Worm (Caenorhabditis elegans): ENCODE measurements around the gene F44E2.3.

The F44E2.3 gene

ce11 chrIII:8845114-8845513 is 16.0 kb upstream of the F44E2.3 start, which contains the start of gene F44E2.6:
Gene F44E2.6, minus strand, starts transcription at chrIII:8845214.
- TF ChIP-seq nhr-12 (tag; optimal IDR thresholded peaks at IDR 0.05) (no peak), flh-1 (GFP tag; optimal IDR thresholded peaks at IDR 0.05) (no peak), lin-13 (tag; optimal IDR thresholded peaks at IDR 0.05) (no peak), lin-32 (GFP tag; optimal IDR thresholded peaks at IDR 0.05) (no peak), nhr-237 (tag; optimal IDR thresholded peaks at IDR 0.05) (no peak), unc-120 (tag; optimal IDR thresholded peaks at IDR 0.05; ENCODE audit: poor library complexity, severe bottlenecking) (no peak), drap-1 (GFP tag; optimal IDR thresholded peaks at IDR 0.05) (no peak), unc-62 (GFP tag; optimal IDR thresholded peaks at IDR 0.05) (no peak), ham-2 (GFP tag; optimal IDR thresholded peaks at IDR 0.05) (no peak), ceh-39 (tag; optimal IDR thresholded peaks at IDR 0.05) (no peak), unc-39 (tag; optimal IDR thresholded peaks at IDR 0.05) (no peak)

DNA sequence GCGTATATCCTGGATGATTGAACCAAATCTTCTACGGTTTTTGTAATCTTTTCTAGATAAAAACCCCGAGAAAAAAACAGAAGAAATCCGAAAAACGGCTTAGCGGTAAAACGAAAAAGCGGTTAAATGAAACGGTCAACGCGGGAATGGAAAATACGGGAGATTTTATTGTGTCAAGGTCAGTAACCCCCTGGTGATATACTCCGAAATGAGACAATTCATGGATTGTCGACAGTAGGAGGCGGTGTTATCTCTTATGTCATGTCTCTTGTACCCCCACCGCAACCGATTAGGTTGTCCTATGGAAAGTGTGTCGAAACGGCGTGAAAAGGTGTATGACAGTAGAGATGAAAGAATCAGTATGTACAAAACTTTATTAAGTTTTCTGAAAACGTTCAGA is 15.0 kb upstream of the F44E2.3 start:
- TF ChIP-seq hlh-1 (tag; optimal IDR thresholded peaks at IDR 0.05) (no peak), pha-4 (tag; optimal IDR thresholded peaks at IDR 0.05) (no peak), ces-1 (GFP tag; optimal IDR thresholded peaks at IDR 0.05) (no peak), M03D4.4 (tag; optimal IDR thresholded peaks at IDR 0.05) (no peak), nhr-12 (tag; optimal IDR thresholded peaks at IDR 0.05) (no peak), unc-62 (GFP tag; optimal IDR thresholded peaks at IDR 0.05) (no peak), blmp-1 (tag; optimal IDR thresholded peaks at IDR 0.05) (no peak), flh-1 (GFP tag; optimal IDR thresholded peaks at IDR 0.05) (no peak), nhr-2 (tag; optimal IDR thresholded peaks at IDR 0.05) (no peak), tbx-8 (GFP tag; optimal IDR thresholded peaks at IDR 0.05) (no peak), sptf-1 (tag; optimal IDR thresholded peaks at IDR 0.05) (no peak), unc-120 (tag; optimal IDR thresholded peaks at IDR 0.05; ENCODE audit: poor library complexity, severe bottlenecking) (no peak), ztf-11 (tag; optimal IDR thresholded peaks at IDR 0.05) (no peak), mls-2 (tag; optimal IDR thresholded peaks at IDR 0.05) (no peak), cnd-1 (tag; optimal IDR thresholded peaks at IDR 0.05) (no peak), nhr-76 (tag; optimal IDR thresholded peaks at IDR 0.05) (no peak), nhr-237 (tag; optimal IDR thresholded peaks at IDR 0.05) (no peak), ceh-43 (GFP tag; optimal IDR thresholded peaks at IDR 0.05) (no peak), sem-2 (GFP tag; optimal IDR thresholded peaks at IDR 0.05) (no peak), nhr-28 (tag; optimal IDR thresholded peaks at IDR 0.05) (no peak)

DNA sequence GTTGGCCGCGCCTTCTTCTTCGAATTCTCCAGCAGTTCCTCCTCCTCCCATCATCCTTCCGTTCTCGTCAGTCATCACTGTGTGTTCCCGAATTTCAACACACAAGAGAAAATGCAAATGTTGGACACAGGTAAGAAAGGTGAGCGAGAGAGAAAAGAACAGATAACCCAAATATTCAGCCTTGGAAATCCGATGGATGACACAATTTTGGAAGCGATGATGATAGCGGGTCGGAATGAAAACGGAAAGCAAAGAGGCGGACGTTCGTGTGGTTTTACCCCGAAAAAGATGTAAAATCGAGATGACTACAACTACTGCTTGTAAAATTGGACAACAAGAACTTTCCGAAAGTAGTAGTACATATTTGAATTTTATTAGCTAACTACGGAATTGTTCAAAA is 10.7 kb upstream of the F44E2.3 start:
- peak; percentile 26 for TF ChIP-seq elt-1 (tag; optimal IDR thresholded peaks at IDR 0.05; ENCODE audit: borderline replicate concordance, insufficient read depth)
- TF ChIP-seq unc-120 (tag; optimal IDR thresholded peaks at IDR 0.05; ENCODE audit: poor library complexity, severe bottlenecking), result no peak
- TF ChIP-seq ham-2 (GFP tag; optimal IDR thresholded peaks at IDR 0.05), result peak; percentile 77
- no peak for TF ChIP-seq snpc-4 (tag; optimal IDR thresholded peaks at IDR 0.05)
- TF ChIP-seq nhr-28 (tag; optimal IDR thresholded peaks at IDR 0.05), result no peak
- no peak for TF ChIP-seq unc-39 (tag; optimal IDR thresholded peaks at IDR 0.05)

- TF ChIP-seq unc-39 (tag; optimal IDR thresholded peaks at IDR 0.05) (no peak), ham-2 (GFP tag; optimal IDR thresholded peaks at IDR 0.05) (peak; percentile 17), elt-1 (tag; optimal IDR thresholded peaks at IDR 0.05; ENCODE audit: borderline replicate concordance, insufficient read depth) (peak; percentile 62)
Measured at ce11 chrIII:8838075-8838474, 9.0 kb upstream of the F44E2.3 start, which contains the start of gene F44E2.4. Gene F44E2.4, minus strand, starts transcription at chrIII:8838424.

ce11 chrIII:8831059-8831750 is 2.1 kb upstream of the F44E2.3 start, which contains the start of gene F44E2.10:
Gene F44E2.10, minus strand, starts transcription at chrIII:8831109.
- TF ChIP-seq unc-120 (tag; optimal IDR thresholded peaks at IDR 0.05; ENCODE audit: poor library complexity, severe bottlenecking) (no peak), flh-1 (GFP tag; optimal IDR thresholded peaks at IDR 0.05) (no peak), sptf-1 (tag; optimal IDR thresholded peaks at IDR 0.05) (no peak), ceh-43 (GFP tag; optimal IDR thresholded peaks at IDR 0.05) (no peak), tbx-8 (GFP tag; optimal IDR thresholded peaks at IDR 0.05) (no peak), bed-3 (GFP tag; optimal IDR thresholded peaks at IDR 0.05) (no peak), ham-2 (GFP tag; optimal IDR thresholded peaks at IDR 0.05) (no peak), hlh-1 (tag; optimal IDR thresholded peaks at IDR 0.05) (no peak), lsy-2 (tag; optimal IDR thresholded peaks at IDR 0.05) (no peak)

Data from whole organism, mixed stage, embryonic.